Worm (Caenorhabditis elegans): ENCODE results near the gene srx-10.

srx-10 gene

DNA sequence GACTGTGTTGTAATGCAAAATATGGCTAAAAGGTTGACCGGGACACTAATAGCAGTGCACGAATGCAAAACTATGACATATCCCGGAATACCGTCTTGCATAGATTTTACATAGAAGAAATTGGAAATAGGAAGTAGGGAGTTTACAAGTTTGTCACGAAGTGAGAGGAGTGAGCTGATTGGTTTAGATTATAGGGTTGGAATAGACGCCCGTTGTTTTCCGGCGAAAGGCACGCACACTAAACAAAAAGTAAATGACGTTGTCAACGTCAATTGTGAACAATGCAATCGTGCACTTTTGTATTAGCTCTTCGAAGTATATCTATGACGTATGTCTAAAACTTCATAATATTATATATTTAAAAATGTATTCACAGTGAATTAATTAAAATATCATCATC lies 14.6 kb upstream of the srx-10 start, which contains the start of gene srh-24:
TSS of gene srh-24 (minus strand) at position 101 of the 400 bp plus-strand sequence.
- no peak for TF ChIP-seq med-1 (GFP tag; optimal IDR thresholded peaks at IDR 0.05; ENCODE audit: insufficient read depth)

DNA sequence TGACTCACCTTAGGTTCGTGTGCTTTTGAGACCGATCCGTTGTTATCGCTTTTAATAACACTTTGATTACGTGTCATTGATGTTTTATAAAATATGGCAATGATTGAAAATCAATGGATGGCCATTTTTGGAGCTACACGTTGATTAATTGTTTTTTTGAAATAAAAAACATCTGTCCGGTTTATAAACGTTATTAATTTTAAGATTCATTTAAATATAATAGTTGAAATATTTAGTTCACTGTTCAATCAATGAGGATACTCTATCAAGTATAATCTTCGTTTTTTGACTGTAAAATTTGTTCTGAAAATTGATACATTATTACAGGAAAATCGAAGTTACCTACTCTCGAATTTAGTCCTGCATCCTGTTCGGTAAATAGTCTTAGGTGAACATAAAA lies 12.0 kb upstream of the srx-10 start, which contains the start of gene R10D12.10:
TSS of gene R10D12.10 (minus strand) at position 101 of the 400 bp plus-strand sequence.
- TF ChIP-seq ref-1 (GFP tag; conservative IDR thresholded peaks at IDR 0.05) (no peak), med-1 (GFP tag; optimal IDR thresholded peaks at IDR 0.05; ENCODE audit: insufficient read depth) (no peak)

DNA sequence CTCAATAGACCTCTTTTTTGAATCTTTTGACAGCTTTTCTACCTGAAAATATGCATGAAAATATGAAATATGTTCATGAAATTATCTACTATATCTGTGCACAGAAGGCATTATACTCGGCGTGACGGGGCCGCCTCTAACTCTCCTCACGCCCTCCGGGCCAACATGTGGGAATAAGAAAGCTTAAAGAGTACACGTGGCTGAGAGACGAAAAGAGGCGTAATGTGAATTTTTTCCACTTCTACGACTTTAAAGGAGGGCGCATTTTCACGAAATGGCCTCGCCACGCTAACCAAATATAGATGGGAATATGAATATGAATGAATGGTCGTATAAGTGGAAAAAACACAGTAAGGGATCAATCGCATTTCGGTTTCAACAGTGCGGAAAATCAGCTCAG lies 11.4 kb upstream of the srx-10 start:
- TF ChIP-seq tab-1 (GFP tag; IDR thresholded peaks at IDR 0.05) (no peak), klf-2 (GFP tag; conservative IDR thresholded peaks at IDR 0.05) (no peak), T22C8.4 (GFP tag; IDR thresholded peaks at IDR 0.05) (no peak), ztf-23 (GFP tag; IDR thresholded peaks at IDR 0.05) (no peak), flt-1 (GFP tag; IDR thresholded peaks at IDR 0.05) (no peak), med-1 (GFP tag; optimal IDR thresholded peaks at IDR 0.05; ENCODE audit: insufficient read depth) (no peak), cog-1 (tag; optimal IDR thresholded peaks at IDR 0.05) (no peak), ztf-29 (GFP tag; IDR thresholded peaks at IDR 0.05) (no peak), ref-1 (GFP tag; conservative IDR thresholded peaks at IDR 0.05) (no peak)

DNA sequence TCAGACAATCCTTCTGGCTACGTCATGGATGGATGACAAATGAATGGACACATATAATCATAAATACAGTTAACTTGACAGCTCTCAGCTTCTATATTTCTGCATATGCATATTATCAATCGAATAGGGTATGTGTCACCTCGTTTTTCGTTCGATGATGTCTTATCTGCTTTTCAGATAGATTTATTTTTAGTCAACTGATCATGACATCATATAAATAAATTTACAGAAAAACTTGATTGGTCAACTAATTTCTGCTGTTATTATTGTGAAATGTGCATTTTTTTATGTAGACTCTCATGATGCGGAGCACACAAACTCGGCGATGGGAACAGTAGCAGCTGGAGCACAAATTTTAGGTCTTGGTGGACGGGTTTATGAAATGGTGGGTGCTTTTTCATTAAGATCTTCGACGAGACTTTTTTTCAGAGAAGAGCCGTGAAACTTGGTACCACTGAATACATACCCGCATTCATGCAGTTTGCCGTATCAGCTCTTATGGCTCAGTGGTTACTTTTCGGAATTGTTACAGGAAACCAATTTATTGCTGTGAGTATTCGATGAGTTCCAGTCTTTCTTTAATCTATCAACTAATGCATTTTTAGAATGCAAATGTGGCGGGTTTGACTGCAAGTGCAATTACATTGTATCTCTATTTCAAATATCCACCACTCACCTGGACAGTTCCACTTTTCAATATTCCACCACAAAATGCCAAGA lies 9.2 kb upstream of the srx-10 start:
- TF ChIP-seq ref-1 (GFP tag; conservative IDR thresholded peaks at IDR 0.05) (no peak), klf-2 (GFP tag; conservative IDR thresholded peaks at IDR 0.05) (no peak), cog-1 (tag; optimal IDR thresholded peaks at IDR 0.05) (no peak), ztf-23 (GFP tag; IDR thresholded peaks at IDR 0.05) (no peak), tab-1 (GFP tag; IDR thresholded peaks at IDR 0.05) (no peak)

DNA sequence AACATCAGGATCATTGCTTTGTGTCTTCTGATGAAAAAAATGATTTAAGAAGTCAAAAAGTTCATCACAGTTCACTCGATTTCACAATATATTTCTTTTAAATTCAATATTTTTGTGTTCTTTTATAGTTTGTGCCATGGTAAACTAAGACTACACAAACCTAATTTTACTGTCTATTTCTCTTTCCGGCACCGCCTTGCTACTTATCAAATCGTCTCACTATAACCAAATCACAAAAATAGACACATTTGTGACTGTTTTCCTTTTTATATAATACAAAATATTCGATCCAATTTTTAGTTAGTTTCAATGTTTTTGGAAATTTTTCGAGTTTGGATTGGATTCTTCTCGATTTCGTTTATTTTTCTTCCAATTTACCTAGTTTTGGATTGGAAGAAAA lies 7.8 kb upstream of the srx-10 start, which contains the start of gene swt-6:
TSS of gene swt-6 (plus strand) at position 301 of the 400 bp plus-strand sequence.
- TF ChIP-seq ztf-29 (GFP tag; IDR thresholded peaks at IDR 0.05) (no peak), klf-2 (GFP tag; conservative IDR thresholded peaks at IDR 0.05) (no peak), flt-1 (GFP tag; IDR thresholded peaks at IDR 0.05) (no peak), T22C8.4 (GFP tag; IDR thresholded peaks at IDR 0.05) (no peak), tab-1 (GFP tag; IDR thresholded peaks at IDR 0.05) (no peak), ztf-23 (GFP tag; IDR thresholded peaks at IDR 0.05) (no peak)

DNA sequence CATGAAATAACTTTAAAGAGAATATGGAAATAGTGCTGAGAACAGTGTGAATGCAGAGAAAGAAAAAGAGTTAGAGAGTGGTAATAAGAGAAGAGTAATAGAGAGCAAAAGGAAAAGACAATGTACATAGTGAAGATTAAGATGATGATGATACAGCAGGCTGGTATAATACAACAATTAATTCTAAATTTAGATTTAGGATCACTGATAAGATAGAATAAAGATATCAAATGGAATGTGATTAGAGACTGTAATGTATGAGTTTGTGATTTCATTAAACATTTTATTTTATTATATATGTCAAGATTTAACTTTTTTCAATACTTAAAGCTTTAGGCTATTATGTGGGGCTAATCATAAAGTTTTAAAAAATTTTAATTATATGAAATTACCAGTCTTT lies 6.9 kb upstream of the srx-10 start, which contains the start of gene R10D12.8:
TSS of gene R10D12.8 (minus strand) at position 101 of the 400 bp plus-strand sequence.
- TF ChIP-seq klf-2 (GFP tag; conservative IDR thresholded peaks at IDR 0.05), result no peak
- no peak for TF ChIP-seq tab-1 (GFP tag; IDR thresholded peaks at IDR 0.05)
- no peak for TF ChIP-seq flt-1 (GFP tag; IDR thresholded peaks at IDR 0.05)
- no peak for TF ChIP-seq ztf-23 (GFP tag; IDR thresholded peaks at IDR 0.05)
- no peak for TF ChIP-seq ztf-29 (GFP tag; IDR thresholded peaks at IDR 0.05)
- no peak for TF ChIP-seq ref-1 (GFP tag; conservative IDR thresholded peaks at IDR 0.05)
- TF ChIP-seq T22C8.4 (GFP tag; IDR thresholded peaks at IDR 0.05), result no peak
- no peak for TF ChIP-seq med-1 (GFP tag; optimal IDR thresholded peaks at IDR 0.05; ENCODE audit: insufficient read depth)
- no peak for TF ChIP-seq cog-1 (tag; optimal IDR thresholded peaks at IDR 0.05)

DNA sequence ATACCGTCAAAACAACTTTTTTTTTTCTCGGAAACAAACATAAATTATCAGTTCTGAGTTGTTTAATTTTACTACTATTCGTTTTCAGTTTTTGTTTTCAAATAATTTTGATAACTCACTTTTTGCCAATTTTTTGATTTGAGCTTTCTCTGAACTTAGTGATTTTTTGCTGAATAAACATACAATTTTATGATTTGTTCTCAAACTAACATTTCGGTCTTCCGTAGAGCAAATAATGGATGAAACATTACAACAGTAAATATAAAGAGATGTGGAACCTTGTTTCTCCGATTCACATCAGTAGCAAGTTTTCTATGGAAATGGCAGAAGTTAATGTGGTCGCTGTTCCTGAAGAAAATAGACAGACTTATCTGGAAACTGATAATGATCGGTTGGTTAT lies 3.5 kb upstream of the srx-10 start, which contains the start of gene R10D12.7:
TSS of gene R10D12.7 (plus strand) at position 301 of the 400 bp plus-strand sequence.
- no peak for TF ChIP-seq klf-2 (GFP tag; conservative IDR thresholded peaks at IDR 0.05)
- no peak for TF ChIP-seq ztf-23 (GFP tag; IDR thresholded peaks at IDR 0.05)
- no peak for TF ChIP-seq T22C8.4 (GFP tag; IDR thresholded peaks at IDR 0.05)
- no peak for TF ChIP-seq cog-1 (tag; optimal IDR thresholded peaks at IDR 0.05)
- no peak for TF ChIP-seq ztf-29 (GFP tag; IDR thresholded peaks at IDR 0.05)
- no peak for TF ChIP-seq tab-1 (GFP tag; IDR thresholded peaks at IDR 0.05)
- TF ChIP-seq flt-1 (GFP tag; IDR thresholded peaks at IDR 0.05), result no peak
- no peak for TF ChIP-seq med-1 (GFP tag; optimal IDR thresholded peaks at IDR 0.05; ENCODE audit: insufficient read depth)
- TF ChIP-seq ref-1 (GFP tag; conservative IDR thresholded peaks at IDR 0.05), result no peak

DNA sequence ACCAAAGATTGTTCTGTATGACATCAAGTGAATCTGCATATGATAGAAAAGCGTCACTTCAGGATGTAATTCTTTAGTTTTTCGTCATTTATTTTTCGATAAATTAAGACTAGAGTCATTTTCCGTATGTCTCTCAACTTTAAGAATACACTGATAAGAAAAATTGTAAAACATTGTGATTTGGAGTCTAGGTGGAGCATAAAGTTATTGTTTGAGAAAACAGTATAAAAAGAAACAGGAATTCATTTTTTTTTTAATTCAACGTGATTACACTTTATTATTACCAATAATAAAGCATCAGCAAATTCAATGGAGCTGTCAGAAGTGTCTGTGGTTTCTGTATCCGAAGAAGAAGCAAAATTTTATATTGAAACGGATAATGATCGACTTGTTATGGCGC lies 2.7 kb upstream of the srx-10 start, which contains the start of gene R10D12.6:
TSS of gene R10D12.6 (plus strand) at position 301 of the 400 bp plus-strand sequence.
- TF ChIP-seq klf-2 (GFP tag; conservative IDR thresholded peaks at IDR 0.05) (no peak), ztf-23 (GFP tag; IDR thresholded peaks at IDR 0.05) (no peak), med-1 (GFP tag; optimal IDR thresholded peaks at IDR 0.05; ENCODE audit: insufficient read depth) (no peak), cog-1 (tag; optimal IDR thresholded peaks at IDR 0.05) (no peak), ref-1 (GFP tag; conservative IDR thresholded peaks at IDR 0.05) (no peak), T22C8.4 (GFP tag; IDR thresholded peaks at IDR 0.05) (no peak), flt-1 (GFP tag; IDR thresholded peaks at IDR 0.05) (no peak), ztf-29 (GFP tag; IDR thresholded peaks at IDR 0.05) (no peak), tab-1 (GFP tag; IDR thresholded peaks at IDR 0.05) (no peak)

DNA sequence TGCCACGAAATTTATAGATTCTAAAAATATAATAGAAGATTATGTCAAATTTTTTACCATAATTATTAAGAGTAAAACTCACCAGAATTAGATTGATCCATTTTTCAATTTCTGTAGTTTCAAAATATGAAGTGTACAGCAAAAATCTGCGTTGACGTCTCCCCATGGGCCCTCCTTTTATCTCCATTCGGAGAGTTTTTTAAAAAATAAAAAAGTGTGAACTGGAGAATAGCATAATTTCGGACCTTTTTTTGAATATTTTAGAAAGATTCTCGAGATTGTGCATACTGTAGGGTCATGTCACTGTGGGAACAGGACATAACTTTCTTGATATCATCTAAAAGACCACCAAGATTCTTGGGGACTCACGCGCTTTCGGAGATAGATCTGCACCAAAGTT lies 4.2 kb downstream of the srx-10 start, which contains the start of gene dpr-1:
TSS of gene dpr-1 (minus strand) at position 101 of the 400 bp plus-strand sequence.
- TF ChIP-seq T22C8.4 (GFP tag; IDR thresholded peaks at IDR 0.05) (no peak), ref-1 (GFP tag; conservative IDR thresholded peaks at IDR 0.05) (no peak), med-1 (GFP tag; optimal IDR thresholded peaks at IDR 0.05; ENCODE audit: insufficient read depth) (no peak), tab-1 (GFP tag; IDR thresholded peaks at IDR 0.05) (no peak), flt-1 (GFP tag; IDR thresholded peaks at IDR 0.05) (no peak), ztf-29 (GFP tag; IDR thresholded peaks at IDR 0.05) (no peak), ztf-23 (GFP tag; IDR thresholded peaks at IDR 0.05) (no peak), klf-2 (GFP tag; conservative IDR thresholded peaks at IDR 0.05) (no peak), cog-1 (tag; optimal IDR thresholded peaks at IDR 0.05) (no peak)

DNA sequence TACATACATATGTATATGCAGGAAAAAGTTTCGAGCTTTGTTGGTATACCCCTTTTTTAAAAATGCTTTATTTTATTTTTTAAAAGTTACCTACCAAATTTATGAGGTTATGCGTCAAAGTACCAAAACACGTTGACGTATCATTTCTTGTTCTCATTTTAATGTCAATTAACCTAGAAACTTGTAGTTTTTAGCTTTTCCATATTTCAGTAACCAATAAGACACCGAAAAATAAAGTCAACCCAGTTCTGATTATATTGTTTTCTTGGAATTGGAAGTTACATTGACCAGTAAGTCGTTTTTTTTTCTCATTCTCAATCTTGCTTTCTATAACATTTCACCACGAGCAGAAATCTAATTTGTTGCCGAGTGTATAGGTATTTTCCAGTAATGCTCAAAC lies 9.4 kb downstream of the srx-10 start, which contains the start of gene srw-145:
TSS of gene srw-145 (plus strand) at position 301 of the 400 bp plus-strand sequence.
- TF ChIP-seq tab-1 (GFP tag; IDR thresholded peaks at IDR 0.05) (no peak), ztf-29 (GFP tag; IDR thresholded peaks at IDR 0.05) (no peak), ref-1 (GFP tag; conservative IDR thresholded peaks at IDR 0.05) (no peak), cog-1 (tag; optimal IDR thresholded peaks at IDR 0.05) (no peak), ztf-23 (GFP tag; IDR thresholded peaks at IDR 0.05) (no peak), med-1 (GFP tag; optimal IDR thresholded peaks at IDR 0.05; ENCODE audit: insufficient read depth) (no peak), klf-2 (GFP tag; conservative IDR thresholded peaks at IDR 0.05) (no peak), T22C8.4 (GFP tag; IDR thresholded peaks at IDR 0.05) (no peak), flt-1 (GFP tag; IDR thresholded peaks at IDR 0.05) (no peak)

All from whole organism, midembryonic.